Fruit fly (Drosophila melanogaster) whole organism, embryonic: ENCODE data around the gene CG1622.

Experiments used
- Blimp-1 ChIP-seq: fragments of 200-800 bp; sonication (Bioruptor generic); optimal IDR thresholded peaks from 3 replicates; lab custom pipeline; 2018; ENCODE audit warnings: missing biosample characterization, missing genetic modification characterization, mild to moderate bottlenecking, moderate library complexity, missing genetic modification reagents
- CG2875 ChIP-seq: fragments of 200-800 bp; sonication (Bioruptor generic); optimal IDR thresholded peaks from 2 replicates; lab custom pipeline; 2017; ENCODE audit warnings: missing biosample characterization, mild to moderate bottlenecking, missing genetic modification characterization, missing genetic modification reagents
- CG3726 ChIP-seq: fragments of 200-800 bp; sonication (Bioruptor generic); IDR thresholded peaks from 3 replicates; pipeline ENCODE4, ENCODE4 v1.3.6; 2022; ENCODE audit warnings: missing biosample characterization, missing genetic modification characterization
- eyg ChIP-seq: fragments of 200-800 bp; sonication (Bioruptor generic); optimal IDR thresholded peaks from 3 replicates; lab custom pipeline; 2016; ENCODE audit warnings: missing biosample characterization, missing genetic modification characterization
- pb ChIP-seq: fragments of 200-800 bp; sonication (Bioruptor generic); optimal IDR thresholded peaks from 3 replicates; lab custom pipeline; 2016; ENCODE audit warnings: missing biosample characterization, missing genetic modification characterization

DNA sequence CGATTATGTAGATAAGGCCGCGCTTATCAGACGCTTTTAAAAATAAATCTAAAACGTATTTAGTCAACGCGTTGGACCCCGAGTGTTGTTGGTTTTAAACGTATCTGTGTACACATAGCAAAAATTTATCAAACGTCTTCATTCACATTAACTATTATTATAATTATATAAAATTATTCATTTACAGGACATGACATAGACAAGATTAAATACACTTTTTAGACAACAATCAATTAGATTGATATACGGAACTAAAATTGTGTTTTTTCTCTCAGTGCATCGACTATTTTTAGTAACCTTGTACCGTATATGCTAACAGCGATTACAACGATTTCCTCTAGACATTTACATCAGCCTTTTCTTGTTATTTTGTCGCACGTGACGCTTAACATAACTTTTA is 20.2 kb upstream of the CG1622 start:
- no peak for TF ChIP-seq eyg (GFP tag; lab: Kevin White, UChicago)
- TF ChIP-seq Blimp-1 (GFP tag; lab: Kevin White, UChicago) = peak; percentile 64
- no peak for TF ChIP-seq pb
- TF ChIP-seq CG2875 = peak; percentile 10
- TF ChIP-seq CG3726 (GFP tag; lab: Robert Waterston, UW) = peak; percentile 50; the same call in 1 of the 3 replicates
